Worm (Caenorhabditis elegans) whole organism, L2 larva: ENCODE data around the gene F07C6.4.

Source experiments
- Y55F3AM.14 ChIP-seq: fragments of 200-800 bp; sonication (Bioruptor generic); optimal IDR thresholded peaks from 2 replicates; lab custom pipeline; 2018; ENCODE audit warnings: mild to moderate bottlenecking, missing genetic modification characterization, missing compliant biosample characterization
- aly-2 ChIP-seq: fragments of 150-350 bp; optimal IDR thresholded peaks from 2 replicates; lab custom pipeline; 2014; ENCODE audit warnings: missing biosample characterization, missing genetic modification characterization
- elt-1 ChIP-seq: fragments of 150-350 bp; optimal IDR thresholded peaks from 2 replicates; lab custom pipeline; 2014; ENCODE audit warnings: missing biosample characterization, missing genetic modification characterization
- lin-13 ChIP-seq: fragments of 150-350 bp; optimal IDR thresholded peaks from 2 replicates; lab custom pipeline; 2014; ENCODE audit warnings: missing biosample characterization, missing genetic modification reagents, missing genetic modification characterization
- lsy-2 ChIP-seq, 2 experiments: fragments of 150-350 bp in 1 of 2; sonication (generic microtip) in 1 of 2; optimal IDR thresholded peaks; 2 replicates each; lab custom pipeline; 2014 to 2017; ENCODE audit warnings: missing biosample characterization in 2 of 2, missing genetic modification characterization in 2 of 2
- nhr-12 ChIP-seq: fragments of 150-350 bp; optimal IDR thresholded peaks from 2 replicates; lab custom pipeline; 2014; ENCODE audit warnings: missing biosample characterization, missing genetic modification characterization
- nhr-21 ChIP-seq: fragments of 150-350 bp; optimal IDR thresholded peaks from 2 replicates; lab custom pipeline; 2014; ENCODE audit warnings: missing biosample characterization, missing genetic modification characterization
- unc-62 ChIP-seq: fragments of 150-350 bp; optimal IDR thresholded peaks from 2 replicates; lab custom pipeline; 2014; ENCODE audit warnings: missing biosample characterization, missing genetic modification reagents, missing genetic modification characterization
- zag-1 ChIP-seq: fragments of 150-350 bp; optimal IDR thresholded peaks from 2 replicates; lab custom pipeline; 2014; ENCODE audit warnings: missing biosample characterization, missing genetic modification characterization

DNA sequence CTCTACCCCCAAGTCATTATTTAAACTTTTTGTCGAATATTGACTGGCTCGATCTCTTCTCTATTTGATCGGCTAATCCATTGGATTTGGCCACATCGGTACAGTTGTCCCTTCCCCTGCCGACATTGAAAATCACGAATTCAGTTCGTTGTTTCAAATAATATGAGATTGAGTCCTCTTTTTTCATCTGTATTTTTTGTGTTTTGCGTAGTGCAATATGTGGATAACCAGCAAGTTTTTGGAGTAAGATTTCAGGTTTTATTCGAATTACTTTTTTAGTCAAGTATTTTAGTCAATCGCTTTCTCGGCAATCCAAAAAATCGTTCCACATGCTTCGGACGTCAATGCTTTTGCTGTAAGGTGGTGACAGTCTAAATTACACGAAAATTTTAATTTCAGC, 16.6 kb upstream of the F07C6.4 start, which contains the start of gene F07C6.3:
- no peak for TF ChIP-seq lsy-2 (tag; optimal IDR thresholded peaks at IDR 0.05; lab: Kevin White, UChicago)
- TF ChIP-seq aly-2, result no peak
- TF ChIP-seq nhr-12 (tag; lab: Kevin White, UChicago), result no peak
- TF ChIP-seq elt-1, result no peak
- no peak for TF ChIP-seq unc-62 (GFP tag; lab: Kevin White, UChicago)
- TF ChIP-seq zag-1 (tag; lab: Kevin White, UChicago), result no peak
- no peak for TF ChIP-seq lin-13 (GFP tag; lab: Kevin White, UChicago)
- TF ChIP-seq nhr-21 (tag; lab: Kevin White, UChicago), result no peak
- TF ChIP-seq Y55F3AM.14 (GFP tag; lab: Kevin White, UChicago), result no peak
